Worm (Caenorhabditis elegans): ENCODE measurements around the gene klp-17.

The klp-17 gene

ce11 chrII:11486698-11487234, 19.3 kb upstream of the klp-17 start, which contains the start of gene ttr-18 (continued):
- no peak for TF ChIP-seq ces-1 (GFP tag; optimal IDR thresholded peaks at IDR 0.05)
- TF ChIP-seq aly-2 (tag; optimal IDR thresholded peaks at IDR 0.05) = no peak
- no peak for TF ChIP-seq mep-1 (tag; optimal IDR thresholded peaks at IDR 0.05)
- no peak for TF ChIP-seq mab-9 (GFP tag; IDR thresholded peaks at IDR 0.05)
- TF ChIP-seq hlh-17 (GFP tag; optimal IDR thresholded peaks at IDR 0.05; ENCODE audit: borderline replicate concordance) = no peak
- no peak for TF ChIP-seq tbx-2 (tag; optimal IDR thresholded peaks at IDR 0.05)
- TF ChIP-seq mdl-1 (tag; optimal IDR thresholded peaks at IDR 0.05) = no peak
- no peak for TF ChIP-seq lin-39 (tag; optimal IDR thresholded peaks at IDR 0.05)
- TF ChIP-seq vab-15 (tag; optimal IDR thresholded peaks at IDR 0.05) = no peak
- TF ChIP-seq lin-14 (GFP tag; optimal IDR thresholded peaks at IDR 0.05) = peak; percentile 58
- TF ChIP-seq hpl-2 (GFP tag; optimal IDR thresholded peaks at IDR 0.05) = no peak
- no peak for TF ChIP-seq alr-1 (tag; optimal IDR thresholded peaks at IDR 0.05; ENCODE audit: borderline replicate concordance)
- TF ChIP-seq unc-130 (tag; optimal IDR thresholded peaks at IDR 0.05) = no peak
- no peak for TF ChIP-seq Y116A8C.19 (tag; optimal IDR thresholded peaks at IDR 0.05; ENCODE audit: borderline replicate concordance)
- no peak for TF ChIP-seq lin-15B (tag; optimal IDR thresholded peaks at IDR 0.05)
- peak; percentile 9 for TF ChIP-seq blmp-1 (tag; optimal IDR thresholded peaks at IDR 0.05)
- TF ChIP-seq ama-1 (optimal IDR thresholded peaks at IDR 0.05) = no peak
- TF ChIP-seq egl-13 (tag; optimal IDR thresholded peaks at IDR 0.05) = no peak
- TF ChIP-seq nhr-76 (tag; optimal IDR thresholded peaks at IDR 0.05) = no peak
- no peak for TF ChIP-seq efl-3 (GFP tag; optimal IDR thresholded peaks at IDR 0.05)
- TF ChIP-seq nhr-11 (tag; optimal IDR thresholded peaks at IDR 0.05) = no peak
- no peak for TF ChIP-seq unc-62 (GFP tag; optimal IDR thresholded peaks at IDR 0.05)
- no peak for TF ChIP-seq C04F5.9 (tag; optimal IDR thresholded peaks at IDR 0.05)
- no peak for TF ChIP-seq nhr-28 (tag; optimal IDR thresholded peaks at IDR 0.05)
- no peak for TF ChIP-seq jun-1 (tag; optimal IDR thresholded peaks at IDR 0.05)
- TF ChIP-seq ceh-88 (GFP tag; IDR thresholded peaks at IDR 0.05) = no peak
- peak; percentile 28 for TF ChIP-seq nhr-20 (tag; optimal IDR thresholded peaks at IDR 0.05)
- no peak for TF ChIP-seq efl-1 (optimal IDR thresholded peaks at IDR 0.05)
- TF ChIP-seq efl-1 (GFP tag; optimal IDR thresholded peaks at IDR 0.05 in 1 of 2) = no peak
- TF ChIP-seq sptf-1 (tag; optimal IDR thresholded peaks at IDR 0.05) = no peak
- TF ChIP-seq nhr-237 (tag; optimal IDR thresholded peaks at IDR 0.05) = no peak
- no peak for TF ChIP-seq fkh-8 (tag; optimal IDR thresholded peaks at IDR 0.05)
- TF ChIP-seq grh-1 (GFP tag; IDR thresholded peaks at IDR 0.05) = no peak
- no peak for TF ChIP-seq zip-4 (GFP tag; optimal IDR thresholded peaks at IDR 0.05)
- peak; percentile 39 for TF ChIP-seq snu-23 (GFP tag; optimal IDR thresholded peaks at IDR 0.05)
- no peak for TF ChIP-seq irx-1 (tag; optimal IDR thresholded peaks at IDR 0.05)
- no peak for TF ChIP-seq swsn-7 (tag; optimal IDR thresholded peaks at IDR 0.05)
- TF ChIP-seq aha-1 (tag; optimal IDR thresholded peaks at IDR 0.05) = no peak
- no peak for TF ChIP-seq rnt-1 (tag; optimal IDR thresholded peaks at IDR 0.05)
- TF ChIP-seq elt-3 (tag; optimal IDR thresholded peaks at IDR 0.05) = peak in 1 of 6 experiments; percentile 40
- TF ChIP-seq elt-2 (tag; optimal IDR thresholded peaks at IDR 0.05) = no peak
- no peak for TF ChIP-seq fos-1 (tag; optimal IDR thresholded peaks at IDR 0.05)
- no peak for TF ChIP-seq xbp-1 (tag; optimal IDR thresholded peaks at IDR 0.05)
- TF ChIP-seq nhr-77 (tag; optimal IDR thresholded peaks at IDR 0.05) = no peak
- no peak for TF ChIP-seq sox-4 (tag; optimal IDR thresholded peaks at IDR 0.05)

DNA sequence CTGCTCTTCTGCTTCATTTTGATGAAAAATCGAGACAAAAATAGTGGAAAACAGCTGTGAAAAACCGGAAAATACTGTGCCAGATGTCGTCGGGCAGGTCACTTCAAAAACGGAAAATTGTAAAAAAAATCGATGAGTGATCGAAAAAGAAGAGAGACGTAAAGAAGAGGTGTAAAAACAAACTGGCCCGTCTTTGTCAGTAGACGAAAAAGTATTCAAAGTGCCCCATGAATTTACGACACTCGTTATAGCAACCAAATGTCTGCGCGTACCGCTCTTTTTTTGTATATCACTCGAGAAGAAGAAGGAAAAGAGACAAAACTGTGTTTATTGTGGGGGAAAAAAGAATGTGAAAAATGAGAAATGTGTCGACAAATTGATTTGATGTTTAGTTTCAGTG, 17.8 kb upstream of the klp-17 start, which contains the start of gene twk-5:
Gene twk-5, minus strand, starts transcription at position 101 of the 400 bp plus-strand sequence.
- no peak for TF ChIP-seq lin-13 (GFP tag; optimal IDR thresholded peaks at IDR 0.05)
- no peak for TF ChIP-seq nhr-28 (tag; optimal IDR thresholded peaks at IDR 0.05)
- TF ChIP-seq nhr-11 (tag; optimal IDR thresholded peaks at IDR 0.05) = no peak
- no peak for TF ChIP-seq hlh-4 (tag; optimal IDR thresholded peaks at IDR 0.05)
- TF ChIP-seq lin-35 (GFP tag; optimal IDR thresholded peaks at IDR 0.05) = no peak
- TF ChIP-seq snu-23 (GFP tag; optimal IDR thresholded peaks at IDR 0.05) = peak; percentile 4
- TF ChIP-seq ztf-11 (tag; optimal IDR thresholded peaks at IDR 0.05) = no peak
- no peak for TF ChIP-seq skn-1 (tag; optimal IDR thresholded peaks at IDR 0.05)
- peak; percentile 67 for TF ChIP-seq nhr-85 (tag)
- peak; percentile 17 for TF ChIP-seq lin-14 (GFP tag; optimal IDR thresholded peaks at IDR 0.05)
- TF ChIP-seq hpl-2 (GFP tag; optimal IDR thresholded peaks at IDR 0.05) = no peak
- TF ChIP-seq swsn-7 (tag; optimal IDR thresholded peaks at IDR 0.05) = no peak
- no peak for TF ChIP-seq fos-1 (tag; optimal IDR thresholded peaks at IDR 0.05)
- no peak for TF ChIP-seq unc-62 (GFP tag; optimal IDR thresholded peaks at IDR 0.05)
- TF ChIP-seq unc-86 (tag; optimal IDR thresholded peaks at IDR 0.05) = no peak
- TF ChIP-seq vab-15 (tag; optimal IDR thresholded peaks at IDR 0.05) = no peak
- no peak for TF ChIP-seq alr-1 (tag; optimal IDR thresholded peaks at IDR 0.05; ENCODE audit: borderline replicate concordance)
- TF ChIP-seq lsy-2 (tag; optimal IDR thresholded peaks at IDR 0.05) = peak in 1 of 2 experiments; percentile 7
- no peak for TF ChIP-seq aly-2 (tag; optimal IDR thresholded peaks at IDR 0.05)
- TF ChIP-seq ceh-8 (GFP tag; optimal IDR thresholded peaks at IDR 0.05) = no peak

All from whole organism, L1 larva.